Worm (Caenorhabditis elegans) whole organism, L3 larva: Measurements from ENCODE around the gene wrk-1.
"Not testable (repeated sequence)": the region's sequence is repeated elsewhere in the genome, so short reads cannot be mapped to it uniquely, and the experiment has no call there.

Source experiments
- R02D3.7 ChIP-seq: fragments of 150-350 bp; optimal IDR thresholded peaks from 2 replicates; lab custom pipeline; 2014; ENCODE audit warnings: missing biosample characterization, missing genetic modification characterization
- ZK546.5 ChIP-seq: sonication (generic microtip); optimal IDR thresholded peaks from 2 replicates; lab custom pipeline; 2017; ENCODE audit warnings: missing biosample characterization, missing genetic modification characterization
- aly-2 ChIP-seq: fragments of 150-350 bp; optimal IDR thresholded peaks from 2 replicates; lab custom pipeline; 2014; ENCODE audit warnings: missing biosample characterization, missing genetic modification characterization
- ama-1 ChIP-seq: fragments of 150-350 bp; optimal IDR thresholded peaks from 2 replicates; lab custom pipeline; 2018
- ceh-16 ChIP-seq: sonication (generic microtip); optimal IDR thresholded peaks from 2 replicates; lab custom pipeline; 2017; ENCODE audit warnings: missing biosample characterization, missing genetic modification characterization
- ceh-28 ChIP-seq: fragments of 150-350 bp; optimal IDR thresholded peaks from 2 replicates; lab custom pipeline; 2014; ENCODE audit warnings: missing biosample characterization, missing genetic modification reagents, missing genetic modification characterization
- ceh-82 ChIP-seq: fragments of 150-350 bp; optimal IDR thresholded peaks from 2 replicates; lab custom pipeline; 2014; ENCODE audit warnings: missing biosample characterization, missing genetic modification characterization
- ceh-9 ChIP-seq: sonication (generic microtip); optimal IDR thresholded peaks from 2 replicates; lab custom pipeline; 2018; ENCODE audit warnings: missing biosample characterization, missing genetic modification characterization
- daf-12 ChIP-seq: fragments of 150-350 bp; optimal IDR thresholded peaks from 2 replicates; lab custom pipeline; 2014; ENCODE audit warnings: missing biosample characterization, missing genetic modification reagents, missing genetic modification characterization
- egl-27 ChIP-seq: sonication (generic microtip); optimal IDR thresholded peaks from 4 replicates; lab custom pipeline; 2017; ENCODE audit warnings: missing biosample characterization, missing genetic modification reagents, missing genetic modification characterization
- egl-5 ChIP-seq: fragments of 150-350 bp; optimal IDR thresholded peaks from 2 replicates; lab custom pipeline; 2017; ENCODE audit warnings: missing biosample characterization, missing genetic modification reagents, missing genetic modification characterization, inconsistent platforms
- elt-1 ChIP-seq: fragments of 150-350 bp; optimal IDR thresholded peaks from 2 replicates; lab custom pipeline; 2014; ENCODE audit warnings: missing biosample characterization, missing genetic modification characterization
- elt-2 ChIP-seq: sonication (generic microtip); optimal IDR thresholded peaks from 2 replicates; lab custom pipeline; 2016; ENCODE audit warnings: missing genetic modification reagents, mild to moderate bottlenecking, missing genetic modification characterization, missing compliant biosample characterization
- elt-3 ChIP-seq, 3 experiments: fragments of 150-350 bp in 1 of 3; sonication (generic microtip) in 2 of 3; optimal IDR thresholded peaks; 2 replicates in 2 of 3; 4 replicates in 1 of 3; lab custom pipeline; 2014 to 2017; ENCODE audit warnings: missing biosample characterization in 3 of 3, missing genetic modification characterization in 3 of 3
- eor-1 ChIP-seq, 2 experiments: fragments of 150-350 bp; optimal IDR thresholded peaks; 2 replicates each; lab custom pipeline; 2014 to 2018; ENCODE audit warnings: missing biosample characterization in 2 of 2, missing genetic modification characterization in 2 of 2
- fkh-10 ChIP-seq: sonication (generic microtip); optimal IDR thresholded peaks from 2 replicates; lab custom pipeline; 2017; ENCODE audit warnings: missing biosample characterization, missing genetic modification reagents, missing genetic modification characterization
- fkh-2 ChIP-seq: fragments of 150-350 bp; optimal IDR thresholded peaks from 2 replicates; lab custom pipeline; 2014; ENCODE audit warnings: missing biosample characterization, missing genetic modification reagents, missing genetic modification characterization
- fos-1 ChIP-seq: fragments of 150-350 bp; optimal IDR thresholded peaks from 2 replicates; lab custom pipeline; 2014; ENCODE audit warnings: missing biosample characterization, missing genetic modification characterization
- hmg-11 ChIP-seq: sonication (generic microtip); optimal IDR thresholded peaks from 2 replicates; lab custom pipeline; 2016; ENCODE audit warnings: missing genetic modification characterization, missing compliant biosample characterization
- jun-1 ChIP-seq: fragments of 150-350 bp; optimal IDR thresholded peaks from 2 replicates; lab custom pipeline; 2014; ENCODE audit warnings: missing biosample characterization, missing genetic modification reagents, missing genetic modification characterization
- lin-15B ChIP-seq: fragments of 150-350 bp; optimal IDR thresholded peaks from 2 replicates; lab custom pipeline; 2014; ENCODE audit warnings: missing biosample characterization, missing genetic modification characterization
- lin-39 ChIP-seq: fragments of 150-350 bp; optimal IDR thresholded peaks from 2 replicates; lab custom pipeline; 2018; ENCODE audit warnings: missing biosample characterization, missing genetic modification reagents, missing genetic modification characterization
- lsy-12 ChIP-seq: sonication (generic microtip); optimal IDR thresholded peaks from 2 replicates; lab custom pipeline; 2016; ENCODE audit warnings: mild to moderate bottlenecking, missing genetic modification characterization, missing compliant biosample characterization
- mml-1 ChIP-seq: fragments of 150-350 bp; sonication (generic microtip); optimal IDR thresholded peaks from 3 replicates; lab custom pipeline; 2014; ENCODE audit warnings: missing biosample characterization, missing genetic modification characterization
- nfya-1 ChIP-seq: sonication (generic microtip); optimal IDR thresholded peaks from 2 replicates; lab custom pipeline; 2017; ENCODE audit warnings: missing genetic modification characterization, mild to moderate bottlenecking, missing compliant biosample characterization, antibody characterized with exemption, moderate library complexity; ENCODE audit not compliant: insufficient read depth
- nhr-11 ChIP-seq: fragments of 150-350 bp; optimal IDR thresholded peaks from 2 replicates; lab custom pipeline; 2014; ENCODE audit warnings: missing biosample characterization, missing genetic modification characterization
- nhr-23 ChIP-seq: fragments of 150-350 bp; optimal IDR thresholded peaks from 2 replicates; lab custom pipeline; 2014; ENCODE audit warnings: missing biosample characterization, missing genetic modification reagents, missing genetic modification characterization
- nhr-237 ChIP-seq: fragments of 150-350 bp; optimal IDR thresholded peaks from 2 replicates; lab custom pipeline; 2014; ENCODE audit warnings: missing biosample characterization, missing genetic modification characterization
- nhr-25 ChIP-seq: sonication (generic microtip); optimal IDR thresholded peaks from 2 replicates; lab custom pipeline; 2017; ENCODE audit warnings: missing biosample characterization, missing genetic modification characterization
- nhr-28 ChIP-seq: fragments of 150-350 bp; optimal IDR thresholded peaks from 2 replicates; lab custom pipeline; 2014; ENCODE audit warnings: missing biosample characterization, missing genetic modification characterization
- nhr-43 ChIP-seq: sonication (generic microtip); optimal IDR thresholded peaks from 2 replicates; lab custom pipeline; 2016; ENCODE audit warnings: mild to moderate bottlenecking, missing genetic modification characterization, missing compliant biosample characterization; ENCODE audit not compliant: poor library complexity, severe bottlenecking
- nhr-67 ChIP-seq: fragments of 150-350 bp; optimal IDR thresholded peaks from 2 replicates; lab custom pipeline; 2014; ENCODE audit warnings: missing biosample characterization, missing genetic modification characterization
- nhr-76 ChIP-seq: fragments of 150-350 bp; sonication (generic microtip); optimal IDR thresholded peaks from 5 replicates; lab custom pipeline; 2014; ENCODE audit warnings: missing biosample characterization, missing genetic modification characterization
- nhr-77 ChIP-seq: fragments of 150-350 bp; optimal IDR thresholded peaks from 2 replicates; lab custom pipeline; 2014; ENCODE audit warnings: missing biosample characterization, missing genetic modification characterization
- pha-4 ChIP-seq: fragments of 150-350 bp; optimal IDR thresholded peaks from 2 replicates; lab custom pipeline; 2014; ENCODE audit warnings: missing biosample characterization, missing genetic modification reagents, missing genetic modification characterization
- pqm-1 ChIP-seq: fragments of 150-350 bp; optimal IDR thresholded peaks from 2 replicates; lab custom pipeline; 2017; ENCODE audit warnings: missing biosample characterization, missing genetic modification characterization, inconsistent platforms
- sea-2 ChIP-seq: fragments of 150-350 bp; sonication (generic microtip); optimal IDR thresholded peaks from 4 replicates; lab custom pipeline; 2014; ENCODE audit warnings: missing biosample characterization, missing genetic modification reagents, missing genetic modification characterization
- skn-1 ChIP-seq: fragments of 150-350 bp; optimal IDR thresholded peaks from 2 replicates; lab custom pipeline; 2014; ENCODE audit warnings: missing biosample characterization, missing genetic modification characterization
- snpc-4 ChIP-seq: fragments of 150-350 bp; optimal IDR thresholded peaks from 2 replicates; lab custom pipeline; 2014; ENCODE audit warnings: missing biosample characterization, missing genetic modification characterization
- tbx-2 ChIP-seq: sonication (generic microtip); optimal IDR thresholded peaks from 2 replicates; lab custom pipeline; 2016; ENCODE audit warnings: mild to moderate bottlenecking, missing genetic modification characterization, missing compliant biosample characterization
- unc-39 ChIP-seq: sonication (generic microtip); optimal IDR thresholded peaks from 4 replicates; lab custom pipeline; 2017; ENCODE audit warnings: missing biosample characterization, missing genetic modification characterization
- unc-62 ChIP-seq: fragments of 150-350 bp; sonication (generic microtip); optimal IDR thresholded peaks from 4 replicates; lab custom pipeline; 2014; ENCODE audit warnings: missing biosample characterization, missing genetic modification reagents, missing genetic modification characterization
- zag-1 ChIP-seq: fragments of 150-350 bp; optimal IDR thresholded peaks from 2 replicates; lab custom pipeline; 2014; ENCODE audit warnings: missing biosample characterization, missing genetic modification characterization
- ztf-11 ChIP-seq: fragments of 150-350 bp; optimal IDR thresholded peaks from 2 replicates; lab custom pipeline; 2014; ENCODE audit warnings: missing biosample characterization, missing genetic modification characterization
- ztf-4 ChIP-seq: fragments of 150-350 bp; optimal IDR thresholded peaks from 2 replicates; lab custom pipeline; 2014; ENCODE audit warnings: missing biosample characterization, missing genetic modification characterization

wrk-1 gene

ce11 chrX:8410754-8411153 is 18.4 kb upstream of the wrk-1 start, which contains the start of gene F08F1.9:
F08F1.9 (minus strand) TSS chrX:8410854.
- not testable (repeated sequence) for TF ChIP-seq lin-39, nhr-67, pha-4 (tag; lab: Kevin White, UChicago)

ce11 chrX:8408267-8408666 is 15.9 kb upstream of the wrk-1 start, which contains the start of gene sulp-3:
sulp-3 (minus strand) TSS chrX:8408367.
- TF ChIP-seq ceh-16 (no peak), ZK546.5 (no peak), eor-1 (tag; optimal IDR thresholded peaks at IDR 0.05; lab: Kevin White, UChicago) (no peak)

- TF ChIP-seq ZK546.5: no peak
- TF ChIP-seq aly-2 (tag; lab: Kevin White, UChicago): no peak
- no peak for TF ChIP-seq ama-1
- TF ChIP-seq nhr-23 (tag; lab: Kevin White, UChicago): no peak
- no peak for TF ChIP-seq unc-39
- TF ChIP-seq snpc-4 (tag; lab: Kevin White, UChicago): no peak
- TF ChIP-seq egl-5: no peak
- no peak for TF ChIP-seq elt-3 (tag; optimal IDR thresholded peaks at IDR 0.05; lab: Kevin White, UChicago)
- TF ChIP-seq jun-1 (tag; lab: Kevin White, UChicago): no peak
These were observed 14.4 kb upstream of the wrk-1 start for ce11 chrX:8406815-8407214.

ce11 chrX:8404308-8405085 is 12.1 kb upstream of the wrk-1 start:
- TF ChIP-seq ceh-9: no peak
- TF ChIP-seq fos-1 (tag; lab: Kevin White, UChicago): peak; percentile 26
- TF ChIP-seq nhr-76: no peak
- TF ChIP-seq pqm-1 (tag; lab: Kevin White, UChicago): peak; percentile 47
- TF ChIP-seq zag-1: peak; percentile 20
- TF ChIP-seq sea-2 (GFP tag; lab: Kevin White, UChicago): peak; percentile 81
- TF ChIP-seq hmg-11 (tag; lab: Kevin White, UChicago): peak; percentile 99
- peak; percentile 90 for TF ChIP-seq lsy-12
- TF ChIP-seq jun-1 (tag; lab: Kevin White, UChicago): peak; percentile 83
- TF ChIP-seq nhr-67 (tag; lab: Kevin White, UChicago): no peak
- TF ChIP-seq nhr-11 (tag; lab: Kevin White, UChicago): peak; percentile 46
- no peak for TF ChIP-seq ztf-11 (tag; lab: Kevin White, UChicago)
- TF ChIP-seq eor-1 (tag; optimal IDR thresholded peaks at IDR 0.05; lab: Kevin White, UChicago): no peak
- no peak for TF ChIP-seq nhr-237
- TF ChIP-seq ztf-4 (tag; lab: Kevin White, UChicago): no peak
- no peak for TF ChIP-seq aly-2 (tag; lab: Kevin White, UChicago)
- TF ChIP-seq ceh-28: peak; percentile 71
- peak; percentile 48 for TF ChIP-seq unc-62
- peak; percentile 91 for TF ChIP-seq tbx-2 (tag; lab: Kevin White, UChicago)
- TF ChIP-seq daf-12: no peak
- no peak for TF ChIP-seq fkh-2 (tag; lab: Kevin White, UChicago)
- peak; percentile 94 for TF ChIP-seq egl-5
- no peak for TF ChIP-seq nhr-28 (tag; lab: Kevin White, UChicago)
- peak; percentile 77 for TF ChIP-seq elt-2
- peak; percentile 91 for TF ChIP-seq lin-39 (tag; lab: Kevin White, UChicago)
- peak; percentile 84 for TF ChIP-seq pha-4 (tag; lab: Kevin White, UChicago)
- peak; percentile 79 for TF ChIP-seq nfya-1
- TF ChIP-seq elt-1 (tag; lab: Kevin White, UChicago): peak; percentile 10
- TF ChIP-seq mml-1 (tag; lab: Kevin White, UChicago): no peak
- peak; percentile 64 for TF ChIP-seq nhr-23 (tag; lab: Kevin White, UChicago)
- TF ChIP-seq nhr-25 (tag; lab: Kevin White, UChicago): peak; percentile 89
- TF ChIP-seq ceh-16: no peak
- peak; percentile 83 for TF ChIP-seq nhr-43 (tag; lab: Kevin White, UChicago)
- TF ChIP-seq egl-27: peak; percentile 61
- TF ChIP-seq R02D3.7 (tag; lab: Kevin White, UChicago): peak; percentile 60
- TF ChIP-seq ama-1: peak; percentile 20
- TF ChIP-seq nhr-77: peak; percentile 79
- TF ChIP-seq ZK546.5: no peak
- TF ChIP-seq lin-15B (tag; lab: Kevin White, UChicago): peak; percentile 50
- TF ChIP-seq ceh-82 (tag; lab: Kevin White, UChicago): peak; percentile 79
- TF ChIP-seq fkh-10 (GFP tag; lab: Kevin White, UChicago): peak; percentile 91
- peak; percentile 94 for TF ChIP-seq skn-1 (tag; lab: Kevin White, UChicago)
- peak in 1 of 3 experiments; percentile 86 for TF ChIP-seq elt-3 (tag; optimal IDR thresholded peaks at IDR 0.05; lab: Kevin White, UChicago)
